Worm (Caenorhabditis elegans) whole organism, L4 larva: ENCODE results near the gene R05F9.7.
"Not testable (repeated sequence)": the region's sequence is repeated elsewhere in the genome, so short reads cannot be mapped to it uniquely, and the experiment has no call there.

Experiments
- F10B5.3 ChIP-seq: sonication (generic microtip); optimal IDR thresholded peaks from 2 replicates; lab custom pipeline; 2016; ENCODE audit warnings: mild to moderate bottlenecking, missing genetic modification characterization, missing compliant biosample characterization
- F49E8.2 ChIP-seq: sonication (generic microtip); optimal IDR thresholded peaks from 2 replicates; lab custom pipeline; 2016; ENCODE audit warnings: missing compliant biosample characterization, mild to moderate bottlenecking, missing genetic modification characterization, borderline replicate concordance
- T26A8.4 ChIP-seq: fragments of 200-800 bp; sonication (Bioruptor generic); IDR thresholded peaks from 2 replicates; pipeline ENCODE4 v1.3.6; 2022; ENCODE audit warnings: missing genetic modification characterization, missing compliant biosample characterization
- ZK546.5 ChIP-seq, 2 experiments: sonication (generic microtip); optimal IDR thresholded peaks; 2 replicates each; lab custom pipeline; 2017; ENCODE audit warnings: missing biosample characterization in 2 of 2, missing genetic modification characterization in 2 of 2
- aly-2 ChIP-seq: sonication (generic microtip); optimal IDR thresholded peaks from 2 replicates; lab custom pipeline; 2018; ENCODE audit warnings: missing biosample characterization, missing genetic modification characterization
- ama-1 ChIP-seq: fragments of 150-350 bp; optimal IDR thresholded peaks from 2 replicates; lab custom pipeline; 2014; ENCODE audit warnings: inconsistent platforms, mixed read lengths
- ceh-62 ChIP-seq: sonication (generic microtip); optimal IDR thresholded peaks from 2 replicates; lab custom pipeline; 2017; ENCODE audit warnings: missing biosample characterization, missing genetic modification characterization
- ceh-82 ChIP-seq: sonication (generic microtip); optimal IDR thresholded peaks from 2 replicates; lab custom pipeline; 2017; ENCODE audit warnings: missing biosample characterization, missing genetic modification characterization
- ctbp-1 ChIP-seq: fragments of 200-800 bp; sonication (Bioruptor generic); IDR thresholded peaks from 2 replicates; pipeline ENCODE4 v1.3.6; 2022; ENCODE audit warnings: missing genetic modification reagents, missing genetic modification characterization, missing compliant biosample characterization
- dmd-9 ChIP-seq: fragments of 200-800 bp; sonication (Bioruptor generic); IDR thresholded peaks from 2 replicates; pipeline ENCODE4 v1.3.6; 2022; ENCODE audit warnings: missing genetic modification reagents, missing genetic modification characterization, missing compliant biosample characterization
- egl-27 ChIP-seq: sonication (generic microtip); optimal IDR thresholded peaks from 3 replicates; lab custom pipeline; 2017; ENCODE audit warnings: missing biosample characterization, missing genetic modification reagents, missing genetic modification characterization
- egl-43 ChIP-seq: fragments of 200-800 bp; sonication (Bioruptor generic); IDR thresholded peaks from 2 replicates; pipeline ENCODE4 v1.3.6; 2022; ENCODE audit warnings: missing genetic modification reagents, missing genetic modification characterization, missing compliant biosample characterization
- fos-1 ChIP-seq: fragments of 150-350 bp; optimal IDR thresholded peaks from 2 replicates; lab custom pipeline; 2014; ENCODE audit warnings: missing biosample characterization, missing genetic modification characterization
- hlh-30 ChIP-seq: sonication (generic microtip); optimal IDR thresholded peaks from 2 replicates; lab custom pipeline; 2017; ENCODE audit warnings: antibody characterized with exemption, mild to moderate bottlenecking, missing genetic modification characterization, missing compliant biosample characterization; ENCODE audit not compliant: insufficient read depth
- lim-7 ChIP-seq: fragments of 200-800 bp; sonication (Bioruptor generic); IDR thresholded peaks from 2 replicates; pipeline ENCODE4 v1.3.6; 2022; ENCODE audit warnings: missing genetic modification characterization, missing compliant biosample characterization
- lin-1 ChIP-seq: fragments of 200-800 bp; sonication (Bioruptor generic); IDR thresholded peaks from 2 replicates; pipeline ENCODE4 v1.3.6; 2022; ENCODE audit warnings: missing genetic modification reagents, missing genetic modification characterization, missing compliant biosample characterization
- lin-29 ChIP-seq: fragments of 200-800 bp; sonication (Bioruptor generic); IDR thresholded peaks from 2 replicates; pipeline ENCODE4 v1.3.6; 2022; ENCODE audit warnings: missing genetic modification reagents, missing genetic modification characterization, missing compliant biosample characterization
- lin-38 ChIP-seq: fragments of 200-800 bp; sonication (Bioruptor generic); IDR thresholded peaks from 2 replicates; pipeline ENCODE4 v1.3.6; 2022; ENCODE audit warnings: missing genetic modification reagents, missing genetic modification characterization, missing compliant biosample characterization
- lin-39 ChIP-seq: fragments of 150-350 bp; optimal IDR thresholded peaks from 2 replicates; lab custom pipeline; 2014; ENCODE audit warnings: missing biosample characterization, missing genetic modification reagents, missing genetic modification characterization
- madf-9 ChIP-seq: fragments of 200-800 bp; sonication (Bioruptor generic); conservative IDR thresholded peaks from 2 replicates; pipeline ENCODE4 v1.3.6; 2022; ENCODE audit warnings: missing genetic modification reagents, missing genetic modification characterization, missing compliant biosample characterization
- nhr-102 ChIP-seq: sonication (generic microtip); optimal IDR thresholded peaks from 2 replicates; lab custom pipeline; 2016; ENCODE audit warnings: mild to moderate bottlenecking, missing genetic modification characterization, moderate library complexity, missing compliant biosample characterization
- nhr-111 ChIP-seq: fragments of 200-800 bp; sonication (Bioruptor generic); optimal IDR thresholded peaks from 2 replicates; lab custom pipeline; 2018; ENCODE audit warnings: mild to moderate bottlenecking, missing genetic modification characterization, missing compliant biosample characterization
- nhr-237 ChIP-seq: sonication (generic microtip); optimal IDR thresholded peaks from 2 replicates; lab custom pipeline; 2017; ENCODE audit warnings: missing biosample characterization, missing genetic modification characterization
- nhr-41 ChIP-seq: fragments of 200-800 bp; sonication (Bioruptor generic); IDR thresholded peaks from 2 replicates; pipeline ENCODE4 v1.3.6; 2022; ENCODE audit warnings: missing genetic modification reagents, missing genetic modification characterization, missing compliant biosample characterization
- nhr-76 ChIP-seq: fragments of 150-350 bp; optimal IDR thresholded peaks from 2 replicates; lab custom pipeline; 2014; ENCODE audit warnings: missing biosample characterization, missing genetic modification characterization
- pqm-1 ChIP-seq: sonication (generic microtip); optimal IDR thresholded peaks from 2 replicates; lab custom pipeline; 2017; ENCODE audit warnings: missing biosample characterization, missing genetic modification characterization
- sdz-12 ChIP-seq: fragments of 200-800 bp; sonication (Bioruptor generic); optimal IDR thresholded peaks from 2 replicates; lab custom pipeline; 2018; ENCODE audit warnings: mild to moderate bottlenecking, missing genetic modification characterization, missing compliant biosample characterization
- tag-97 ChIP-seq: fragments of 200-800 bp; sonication (Bioruptor generic); IDR thresholded peaks from 2 replicates; pipeline ENCODE4 v1.3.6; 2022; ENCODE audit warnings: missing genetic modification characterization, missing compliant biosample characterization
- unc-62 ChIP-seq, 3 experiments: fragments of 150-350 bp in 1 of 3; sonication (generic microtip); optimal IDR thresholded peaks in 2 of 3; peaks in 1 of 3; 1 replicate in 1 of 3; 2 replicates in 2 of 3; lab custom pipeline; 2014 to 2017; ENCODE audit warnings: missing biosample characterization in 3 of 3, missing genetic modification characterization in 3 of 3, missing genetic modification reagents in 3 of 3, missing genotype in 1 of 3
- vab-7 ChIP-seq: fragments of 200-800 bp; sonication (Bioruptor generic); IDR thresholded peaks from 2 replicates; pipeline ENCODE4 v1.3.6; 2022; ENCODE audit warnings: missing genetic modification reagents, missing genetic modification characterization, missing compliant biosample characterization
- zfp-3 ChIP-seq: fragments of 200-800 bp; sonication (Bioruptor generic); conservative IDR thresholded peaks from 2 replicates; pipeline ENCODE4 v1.3.6; 2022; ENCODE audit warnings: missing genetic modification reagents, missing genetic modification characterization, missing compliant biosample characterization
- zip-2 ChIP-seq: fragments of 150-350 bp; optimal IDR thresholded peaks from 2 replicates; lab custom pipeline; 2014; ENCODE audit warnings: missing biosample characterization, missing genetic modification characterization
- ztf-11 ChIP-seq: fragments of 150-350 bp; optimal IDR thresholded peaks from 2 replicates; lab custom pipeline; 2014; ENCODE audit warnings: missing biosample characterization, missing genetic modification characterization

The R05F9.7 gene

DNA sequence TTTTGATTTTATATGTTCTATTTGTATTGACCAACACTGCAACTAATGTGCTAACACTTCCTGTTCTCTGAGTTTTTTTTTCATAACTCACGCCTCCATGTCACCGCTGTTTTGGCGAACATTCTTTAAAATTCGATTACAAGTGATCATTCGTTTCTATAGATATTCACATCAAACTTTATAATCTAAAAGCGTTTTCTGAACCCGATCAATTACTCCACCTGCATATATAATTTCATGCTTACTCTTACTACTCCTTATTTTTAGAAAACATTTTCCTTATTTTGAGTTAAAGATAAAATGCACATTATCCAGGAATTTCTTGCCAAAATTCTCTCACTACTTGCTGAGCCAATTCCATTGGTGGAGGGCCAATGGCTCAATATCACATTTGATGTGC, at the start of gene R05F9.7:
TSS of gene R05F9.7 (plus strand) at position 301 of the 400 bp plus-strand sequence.
- TF ChIP-seq T26A8.4 (GFP tag; lab: Robert Waterston, UW): no peak

DNA sequence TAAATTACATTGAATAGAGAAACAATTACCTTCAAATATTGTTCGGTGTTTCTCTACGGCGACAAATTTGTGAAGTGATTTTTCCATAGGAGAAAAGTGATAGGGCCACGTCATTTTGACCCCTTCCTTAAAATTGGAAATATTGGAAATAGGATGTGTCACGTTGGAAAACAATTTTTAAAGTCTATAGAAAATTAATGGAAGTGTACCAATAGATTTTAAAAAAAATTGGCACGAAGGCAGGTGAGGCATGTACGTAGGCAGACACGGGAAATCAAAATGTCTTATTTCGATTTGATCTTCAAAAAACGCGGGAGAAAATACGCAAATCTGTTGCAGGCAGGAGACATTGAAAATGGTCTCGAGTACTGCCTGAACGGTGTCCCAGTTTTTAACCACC, 48.4 kb upstream of the R05F9.7 start, which contains the start of gene C33F10.12:
TSS of gene C33F10.12 (minus strand) at position 101 of the 400 bp plus-strand sequence.
- no peak for TF ChIP-seq egl-27 (tag; lab: Kevin White, UChicago)
- no peak for TF ChIP-seq sdz-12 (GFP tag; lab: Kevin White, UChicago)
- TF ChIP-seq nhr-237 (tag; lab: Kevin White, UChicago): no peak
- no peak for TF ChIP-seq hlh-30
- TF ChIP-seq nhr-41: no peak
- no peak for TF ChIP-seq ctbp-1 (GFP tag; lab: Robert Waterston, UW)
- no peak for TF ChIP-seq ceh-62
- TF ChIP-seq lin-39 (tag; lab: Kevin White, UChicago): no peak
- TF ChIP-seq pqm-1 (tag; lab: Kevin White, UChicago): no peak
- TF ChIP-seq aly-2 (tag; lab: Kevin White, UChicago): no peak
- TF ChIP-seq lin-29 (GFP tag; lab: Robert Waterston, UW): no peak
- TF ChIP-seq unc-62 (GFP tag; optimal IDR thresholded peaks at IDR 0.05 in 1 of 2; lab: Kevin White, UChicago): no peak
- TF ChIP-seq unc-62 (tag; optimal IDR thresholded peaks at IDR 0.05; lab: Kevin White, UChicago): no peak
- no peak for TF ChIP-seq ama-1 (lab: Kevin White, UChicago)
- no peak for TF ChIP-seq zip-2 (tag; lab: Kevin White, UChicago)
- TF ChIP-seq tag-97 (GFP tag; lab: Robert Waterston, UW): no peak
- TF ChIP-seq F10B5.3 (tag; lab: Kevin White, UChicago): no peak
- no peak for TF ChIP-seq T26A8.4 (GFP tag; lab: Robert Waterston, UW)

DNA sequence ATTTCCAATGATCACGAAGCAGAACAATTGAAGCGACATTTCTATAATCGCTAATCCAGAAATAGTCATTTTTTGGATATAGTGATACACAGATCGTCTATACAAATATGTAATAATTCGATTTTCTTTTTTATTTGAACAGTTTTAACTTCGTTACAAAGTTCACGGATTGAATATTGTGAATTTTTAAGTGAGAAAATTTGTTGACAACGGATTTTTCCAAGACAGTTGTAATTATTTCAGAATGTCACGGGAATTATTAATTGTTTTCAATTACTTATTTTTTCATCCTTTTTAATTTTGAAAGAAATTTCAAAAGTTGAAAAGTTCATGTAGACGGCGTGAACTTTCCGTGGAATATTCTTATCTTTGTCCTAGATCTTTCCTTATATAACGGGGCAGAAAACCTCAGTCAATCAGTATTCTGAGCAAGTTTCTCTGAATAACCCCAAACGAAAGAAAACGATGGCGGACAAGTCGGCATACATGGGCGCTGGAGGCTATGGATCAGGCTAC, 43.9 kb upstream of the R05F9.7 start, which contains the start of the genes T23B7.2 and nspd-4:
TSS of gene T23B7.2 (minus strand) at position 101 of the 516 bp plus-strand sequence.
TSS of gene nspd-4 (plus strand) at position 466 of the 516 bp plus-strand sequence.
- TF ChIP-seq lin-1 (GFP tag; lab: Robert Waterston, UW); ceh-62; F49E8.2 (tag; lab: Kevin White, UChicago): not testable (repeated sequence)

DNA sequence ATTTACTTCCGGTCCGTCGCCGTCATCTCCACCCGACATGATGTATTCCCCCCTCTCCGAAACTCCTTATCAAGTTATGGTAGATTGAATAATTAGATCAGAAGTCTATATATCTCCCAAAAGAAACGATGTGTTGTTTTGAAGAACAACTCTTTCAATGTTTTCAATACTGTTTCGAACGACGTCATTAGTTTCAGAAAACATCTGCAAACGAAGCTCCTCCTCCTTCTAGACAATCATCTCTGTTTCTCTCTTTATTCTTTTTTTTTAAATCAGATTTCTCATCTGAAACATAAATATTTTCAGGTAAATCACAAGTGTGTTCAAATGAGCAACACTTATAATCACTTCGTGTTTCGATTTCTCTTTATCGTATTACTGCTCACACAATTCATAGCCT, 36.2 kb upstream of the R05F9.7 start, which contains the start of gene T23B7.3:
TSS of gene T23B7.3 (plus strand) at position 301 of the 400 bp plus-strand sequence.
- no peak for TF ChIP-seq zfp-3
- no peak for TF ChIP-seq ceh-82 (tag; lab: Kevin White, UChicago)
- TF ChIP-seq nhr-102 (tag; lab: Kevin White, UChicago): no peak
- TF ChIP-seq nhr-76 (tag; lab: Kevin White, UChicago): no peak
- no peak for TF ChIP-seq madf-9 (GFP tag; lab: Robert Waterston, UW)
- no peak for TF ChIP-seq fos-1 (tag; lab: Kevin White, UChicago)
- TF ChIP-seq lim-7 (GFP tag; lab: Robert Waterston, UW): no peak
- TF ChIP-seq aly-2 (tag; lab: Kevin White, UChicago): no peak
- TF ChIP-seq lin-38: no peak
- TF ChIP-seq dmd-9 (GFP tag; lab: Robert Waterston, UW): no peak
- no peak for TF ChIP-seq nhr-111 (GFP tag; lab: Kevin White, UChicago)
- no peak for TF ChIP-seq ztf-11 (tag; lab: Kevin White, UChicago)
- no peak for TF ChIP-seq egl-43 (GFP tag; lab: Robert Waterston, UW)
- TF ChIP-seq ZK546.5 (tag; optimal IDR thresholded peaks at IDR 0.05; lab: Kevin White, UChicago): no peak
- no peak for TF ChIP-seq vab-7 (GFP tag; lab: Robert Waterston, UW)
